Worm (Caenorhabditis elegans): ENCODE results near the gene hsp-12.6.

The hsp-12.6 gene

DNA sequence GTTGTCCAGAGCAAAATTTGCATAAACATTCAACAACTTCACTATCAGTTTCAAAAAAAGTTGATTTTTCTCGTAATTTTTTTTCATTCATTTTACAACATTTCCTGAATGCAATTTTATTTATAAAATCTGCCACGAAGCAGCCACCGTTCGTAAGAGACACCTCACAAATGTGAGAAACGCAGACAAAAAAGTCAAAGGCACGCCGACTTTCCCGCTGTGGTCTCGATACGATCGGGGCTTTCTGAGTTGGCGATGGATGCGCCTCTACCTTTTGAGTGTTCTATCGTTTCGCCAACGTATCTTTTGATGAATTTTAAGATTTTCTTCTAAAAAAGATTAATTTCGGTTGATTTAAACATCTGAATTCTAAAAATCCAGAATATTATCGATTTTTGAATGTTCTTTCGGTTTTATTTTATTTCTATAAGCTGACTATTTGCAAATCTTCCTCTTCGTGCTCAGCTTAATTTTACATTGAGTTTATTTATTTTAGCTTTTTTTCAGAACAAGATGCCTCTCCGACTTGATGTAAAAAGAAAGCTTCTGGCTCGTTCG lies 12.3 kb upstream of the hsp-12.6 start, which contains the start of gene copb-2 (continued):
- no peak for TF ChIP-seq ztf-6 (GFP tag; IDR thresholded peaks at IDR 0.05)
- no peak for TF ChIP-seq nfya-2 (GFP tag; IDR thresholded peaks at IDR 0.05)
- TF ChIP-seq snpc-4 (GFP tag; optimal IDR thresholded peaks at IDR 0.05): peak; percentile 13
- peak; percentile 70 to 80 (median 75) for TF ChIP-seq snpc-4 (tag; optimal IDR thresholded peaks at IDR 0.05)
- TF ChIP-seq nfya-1 (tag; optimal IDR thresholded peaks at IDR 0.05; ENCODE audit: borderline replicate concordance, insufficient read depth): no peak
- no peak for TF ChIP-seq nfyb-1 (GFP tag; IDR thresholded peaks at IDR 0.05)
- peak; percentile 89 for TF ChIP-seq hmg-1.2 (GFP tag; IDR thresholded peaks at IDR 0.05)
- TF ChIP-seq pbrm-1 (GFP tag; IDR thresholded peaks at IDR 0.05): peak; percentile 59; the same call in 1 of the 2 replicates
- TF ChIP-seq Y67H2A.10 (GFP tag; conservative IDR thresholded peaks at IDR 0.05): no peak
- no peak for TF ChIP-seq lir-1 (GFP tag; conservative IDR thresholded peaks at IDR 0.05)
- no peak for TF ChIP-seq C17E4.6 (GFP tag; IDR thresholded peaks at IDR 0.05)
- no peak for TF ChIP-seq F49E8.2 (tag; optimal IDR thresholded peaks at IDR 0.05; ENCODE audit: insufficient read depth)
- no peak for TF ChIP-seq lag-1 (GFP tag; IDR thresholded peaks at IDR 0.05)

DNA sequence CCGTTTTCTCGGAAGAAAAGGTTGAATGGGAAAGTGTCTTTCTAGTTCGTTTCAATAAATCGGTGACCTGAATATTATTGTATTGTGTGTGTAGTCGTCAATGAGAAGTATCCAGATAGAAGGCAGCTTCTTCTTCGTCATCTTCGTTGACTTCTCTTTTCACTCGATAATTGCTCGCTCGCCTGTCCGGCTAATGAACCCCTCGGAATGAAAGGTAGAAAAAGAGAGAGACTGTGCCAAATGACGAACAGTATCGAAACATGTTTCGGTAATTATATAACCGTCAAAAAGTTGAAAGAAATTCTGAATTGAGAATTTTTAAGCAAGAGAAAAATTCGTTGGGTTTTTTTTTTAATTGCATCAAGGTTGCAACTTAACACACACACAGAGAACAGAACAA lies 10.4 kb upstream of the hsp-12.6 start, which contains the start of gene cutl-17:
cutl-17 (minus strand) TSS at position 101 of the 400 bp plus-strand sequence.
- no peak for TF ChIP-seq athp-1 (tag; optimal IDR thresholded peaks at IDR 0.05)
- TF ChIP-seq K11D2.4 (GFP tag; IDR thresholded peaks at IDR 0.05): no peak
- TF ChIP-seq T07F8.4 (tag; optimal IDR thresholded peaks at IDR 0.05): no peak

DNA sequence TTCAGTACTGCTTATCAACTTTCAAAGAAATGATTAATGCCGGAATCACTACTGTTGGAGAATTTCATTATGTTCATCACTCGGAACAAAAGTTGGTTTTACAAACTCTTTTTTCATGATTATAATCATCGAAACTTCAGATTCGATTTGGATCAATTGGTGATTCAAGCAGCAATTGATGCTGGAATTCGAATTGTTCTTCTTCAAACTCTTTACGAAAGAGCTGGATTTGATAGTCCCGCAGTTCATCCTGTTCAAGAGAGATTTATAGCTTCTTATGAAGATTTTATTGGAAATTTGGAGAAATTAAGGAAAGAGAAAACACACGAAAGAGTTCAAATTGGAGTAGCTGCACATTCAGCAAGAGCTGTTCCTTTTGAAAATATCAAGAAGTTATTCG lies 4.8 kb upstream of the hsp-12.6 start:
- TF ChIP-seq hlh-12 (tag; optimal IDR thresholded peaks at IDR 0.05) (no peak), ceh-40 (GFP tag; IDR thresholded peaks at IDR 0.05) (no peak), zfh-2 (GFP tag; conservative IDR thresholded peaks at IDR 0.05) (no peak), bed-1 (GFP tag; IDR thresholded peaks at IDR 0.05) (no peak), nhr-80 (tag; optimal IDR thresholded peaks at IDR 0.05) (no peak), akir-1 (GFP tag; optimal IDR thresholded peaks at IDR 0.05) (no peak), xnd-1 (tag; optimal IDR thresholded peaks at IDR 0.05) (no peak), lsy-27 (tag; optimal IDR thresholded peaks at IDR 0.05; ENCODE audit: borderline replicate concordance, insufficient read depth) (no peak)

- TF ChIP-seq sdz-38 (tag; optimal IDR thresholded peaks at IDR 0.05) (no peak), xnd-1 (tag; optimal IDR thresholded peaks at IDR 0.05) (no peak), chd-7 (tag; optimal IDR thresholded peaks at IDR 0.05) (no peak), hmg-1.2 (GFP tag; IDR thresholded peaks at IDR 0.05) (no peak; the same call in 1 of the 2 replicates), tlf-1 (GFP tag; optimal IDR thresholded peaks at IDR 0.05) (no peak), bed-2 (GFP tag; IDR thresholded peaks at IDR 0.05) (no peak), hlh-26 (GFP tag; conservative IDR thresholded peaks at IDR 0.05) (no peak), ztf-25 (GFP tag; IDR thresholded peaks at IDR 0.05) (no peak), K11D2.4 (GFP tag; IDR thresholded peaks at IDR 0.05) (no peak), athp-1 (tag; optimal IDR thresholded peaks at IDR 0.05) (no peak), lin-35 (GFP tag; optimal IDR thresholded peaks at IDR 0.05) (no peak), cebp-1 (GFP tag; IDR thresholded peaks at IDR 0.05) (no peak), cebp-1 (tag; optimal IDR thresholded peaks at IDR 0.05) (no peak), D2030.7 (GFP tag; IDR thresholded peaks at IDR 0.05) (no peak), efl-1 (GFP tag; optimal IDR thresholded peaks at IDR 0.05) (no peak), ztf-28 (GFP tag; IDR thresholded peaks at IDR 0.05) (no peak), F22D6.2 (tag; optimal IDR thresholded peaks at IDR 0.05) (no peak), ztf-22 (GFP tag; optimal IDR thresholded peaks at IDR 0.05) (no peak)
These were observed 3.3 kb upstream of the hsp-12.6 start, which contains the start of gene cpin-1 for ce11 chrIV:9450375-9450774. TSS of gene cpin-1 (plus strand) at chrIV:9450675.

All from whole organism, young adult.